Fruit fly (Drosophila melanogaster): Measurements from ENCODE around the gene APC7.

The APC7 gene

DNA sequence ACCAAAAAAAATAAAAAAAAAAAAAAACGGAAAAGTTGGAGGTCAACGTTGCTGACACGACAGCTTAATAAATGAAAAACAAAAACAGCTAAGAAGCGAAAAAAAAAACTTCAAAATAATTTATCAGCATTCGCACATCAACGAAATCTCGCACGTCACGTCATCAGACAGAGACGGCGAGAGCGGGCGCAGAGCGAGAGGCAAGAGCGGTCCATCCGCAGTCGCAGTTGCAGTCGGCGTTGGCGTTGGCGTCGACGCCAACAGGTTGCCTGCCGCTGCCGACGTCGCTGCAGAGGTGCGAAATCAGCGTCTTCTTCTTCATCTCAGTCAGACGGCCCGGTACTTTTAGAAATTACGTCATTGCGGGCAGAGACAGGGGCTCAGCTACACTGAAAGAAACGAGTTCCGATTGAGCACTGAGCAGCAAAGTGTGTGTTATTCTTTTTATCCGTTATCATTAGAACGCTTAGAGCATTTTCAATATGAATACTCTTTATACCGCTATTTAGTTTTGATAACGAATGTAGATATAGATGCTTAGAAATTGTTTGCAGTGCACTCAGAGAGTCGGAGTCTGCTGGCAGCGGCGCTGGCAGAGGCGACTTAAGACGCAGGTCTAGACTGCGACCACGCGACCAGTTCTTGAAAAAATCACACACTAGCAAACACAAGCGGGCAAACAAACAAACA lies 47.3 kb upstream of the APC7 start (continued):
- TF ChIP-seq Jarid2 (GFP tag; optimal IDR thresholded peaks at IDR 0.05) = peak; percentile 77
- peak; percentile 84 for TF ChIP-seq CG12236 (GFP tag; optimal IDR thresholded peaks at IDR 0.05)
- peak; percentile 96 for TF ChIP-seq lilli (GFP tag; optimal IDR thresholded peaks at IDR 0.05)
- TF ChIP-seq Mrtf (GFP tag; IDR thresholded peaks at IDR 0.05) = peak; percentile 96
- TF ChIP-seq Oli (tag; optimal IDR thresholded peaks at IDR 0.05) = peak; percentile 93
- peak; percentile 91 for TF ChIP-seq CG15514 (GFP tag; optimal IDR thresholded peaks at IDR 0.05)
- peak; percentile 95 for TF ChIP-seq MBD-R2 (GFP tag; IDR thresholded peaks at IDR 0.05)
- TF ChIP-seq MESR4 (GFP tag; optimal IDR thresholded peaks at IDR 0.05) = peak; percentile 54
- TF ChIP-seq BEAF-32 (GFP tag; optimal IDR thresholded peaks at IDR 0.05) = peak; percentile 7
- peak; percentile 94 for TF ChIP-seq CG16863 (GFP tag; optimal IDR thresholded peaks at IDR 0.05)
- TF ChIP-seq Oaz (GFP tag; IDR thresholded peaks at IDR 0.05) = peak; percentile 87
- TF ChIP-seq CG4730 (GFP tag; IDR thresholded peaks at IDR 0.05) = peak; percentile 90
- TF ChIP-seq CG13123 (GFP tag; optimal IDR thresholded peaks at IDR 0.05) = peak; percentile 80
- peak; percentile 77 for TF ChIP-seq Deaf1 (tag; optimal IDR thresholded peaks at IDR 0.05)
- TF ChIP-seq Doc2 (GFP tag; IDR thresholded peaks at IDR 0.05) = peak; percentile 76
- peak; percentile 85 for TF ChIP-seq CG7271 (tag; optimal IDR thresholded peaks at IDR 0.05)
- peak; percentile 94 to 96 for TF ChIP-seq dpn (GFP tag; optimal IDR thresholded peaks at IDR 0.05)
- peak; percentile 95 for TF ChIP-seq CG1603 (tag; optimal IDR thresholded peaks at IDR 0.05)
- peak; percentile 82 for TF ChIP-seq slou (GFP tag; optimal IDR thresholded peaks at IDR 0.05)
- peak; percentile 95 for TF ChIP-seq CG34376 (GFP tag; optimal IDR thresholded peaks at IDR 0.05)
- peak; percentile 96 for TF ChIP-seq CG10209 (GFP tag; optimal IDR thresholded peaks at IDR 0.05)
- TF ChIP-seq esg (GFP tag; conservative IDR thresholded peaks at IDR 0.05) = peak; percentile 93
- peak; percentile 94 for TF ChIP-seq BtbVII (GFP tag; optimal IDR thresholded peaks at IDR 0.05)
- TF ChIP-seq corto (GFP tag; optimal IDR thresholded peaks at IDR 0.05) = peak; percentile 94
- TF ChIP-seq inv (GFP tag; IDR thresholded peaks at IDR 0.05; ENCODE audit: partially characterized antibody) = no peak
- no peak for TF ChIP-seq CG42726 (GFP tag; IDR thresholded peaks at IDR 0.05; ENCODE audit: partially characterized antibody)
- peak; percentile 93 for TF ChIP-seq CG7556 (GFP tag; optimal IDR thresholded peaks at IDR 0.05)
- TF ChIP-seq Nf-YB (GFP tag; optimal IDR thresholded peaks at IDR 0.05) = peak; percentile 74
- no peak for TF ChIP-seq Scr (GFP tag; IDR thresholded peaks at IDR 0.05; ENCODE audit: partially characterized antibody)
- TF ChIP-seq CG12155 (GFP tag; optimal IDR thresholded peaks at IDR 0.05) = peak; percentile 95
- peak; percentile 94 for TF ChIP-seq Atf3 (GFP tag; optimal IDR thresholded peaks at IDR 0.05)
- peak; percentile 98 for TF ChIP-seq CG18599 (GFP tag; optimal IDR thresholded peaks at IDR 0.05)
- TF ChIP-seq dysf (GFP tag; IDR thresholded peaks at IDR 0.05) = peak; percentile 97
- TF ChIP-seq CG4854 (GFP tag; optimal IDR thresholded peaks at IDR 0.05) = no peak
- TF ChIP-seq cad (GFP tag; optimal IDR thresholded peaks at IDR 0.05) = no peak
- peak; percentile 96 for TF ChIP-seq CHES-1-like (GFP tag; optimal IDR thresholded peaks at IDR 0.05)
- peak; percentile 99 for TF ChIP-seq Rfx (GFP tag; IDR thresholded peaks at IDR 0.05)
- peak; percentile 86 for TF ChIP-seq en (GFP tag; optimal IDR thresholded peaks at IDR 0.05)
- no peak for TF ChIP-seq usp (GFP tag; optimal IDR thresholded peaks at IDR 0.05)
- TF ChIP-seq CG8359 (GFP tag; optimal IDR thresholded peaks at IDR 0.05; ENCODE audit: borderline replicate concordance) = peak; percentile 81
- TF ChIP-seq Blimp-1 (GFP tag; optimal IDR thresholded peaks at IDR 0.05) = peak; percentile 92
- TF ChIP-seq CG18476 (GFP tag; optimal IDR thresholded peaks at IDR 0.05) = peak; percentile 95
- peak; percentile 96 for TF ChIP-seq CG7372 (GFP tag; IDR thresholded peaks at IDR 0.05)
- TF ChIP-seq sqz (GFP tag; optimal IDR thresholded peaks at IDR 0.05) = peak; percentile 85
- peak; percentile 78 for TF ChIP-seq Vsx1 (GFP tag; optimal IDR thresholded peaks at IDR 0.05)
- TF ChIP-seq NC2α (GFP tag; optimal IDR thresholded peaks at IDR 0.05) = peak; percentile 90
- TF ChIP-seq hth (optimal IDR thresholded peaks at IDR 0.05) = no peak
- TF ChIP-seq pb (GFP tag; optimal IDR thresholded peaks at IDR 0.05) = peak; percentile 93
- peak; percentile 94 for TF ChIP-seq btn (GFP tag; optimal IDR thresholded peaks at IDR 0.05)

All from whole organism, embryonic.